Fruit fly (Drosophila melanogaster): ENCODE measurements around the gene PCID2.

- no peak for TF ChIP-seq CG8478 (optimal IDR thresholded peaks at IDR 0.05)
- TF ChIP-seq CTCF (optimal IDR thresholded peaks at IDR 0.05): no peak
Observed at dm6 chr3L:11602040-11602439, 24.2 kb upstream of the PCID2 start.
